Worm (Caenorhabditis elegans): Measurements from ENCODE around the gene ceh-13.
"Not testable (repeated sequence)": the region's sequence is repeated elsewhere in the genome, so short reads cannot be mapped to it uniquely, and the experiment has no call there.

ceh-13 gene

ce11 chrIII:7582885-7583284 is 27.4 kb downstream of the ceh-13 start, which contains the start of gene R13A5.10:
R13A5.10 (minus strand) TSS chrIII:7582985.
- TF ChIP-seq elt-3 (tag; optimal IDR thresholded peaks at IDR 0.05): no peak
- TF ChIP-seq nhr-2 (tag; optimal IDR thresholded peaks at IDR 0.05): no peak
- TF ChIP-seq cnd-1 (tag; optimal IDR thresholded peaks at IDR 0.05): no peak
- TF ChIP-seq mls-2 (tag; optimal IDR thresholded peaks at IDR 0.05): no peak
- TF ChIP-seq snpc-4 (tag; optimal IDR thresholded peaks at IDR 0.05): no peak
- no peak for TF ChIP-seq flh-1 (GFP tag; optimal IDR thresholded peaks at IDR 0.05)
- no peak for TF ChIP-seq unc-62 (GFP tag; optimal IDR thresholded peaks at IDR 0.05)
- TF ChIP-seq ceh-39 (tag; optimal IDR thresholded peaks at IDR 0.05): no peak
- no peak for TF ChIP-seq lin-32 (GFP tag; optimal IDR thresholded peaks at IDR 0.05)
- TF ChIP-seq sptf-1 (tag; optimal IDR thresholded peaks at IDR 0.05): no peak
- no peak for TF ChIP-seq lsy-2 (tag; optimal IDR thresholded peaks at IDR 0.05)
- no peak for TF ChIP-seq drap-1 (GFP tag; optimal IDR thresholded peaks at IDR 0.05)

- no peak for TF ChIP-seq drap-1 (GFP tag; optimal IDR thresholded peaks at IDR 0.05)
- TF ChIP-seq lsy-2 (tag; optimal IDR thresholded peaks at IDR 0.05): peak; percentile 67
- TF ChIP-seq mep-1 (tag; optimal IDR thresholded peaks at IDR 0.05): peak; percentile 29
Measured at ce11 chrIII:7584131-7584646, 28.7 kb downstream of the ceh-13 start, which contains the start of gene cup-5. cup-5 (plus strand) TSS chrIII:7584181.

- TF ChIP-seq elt-1 (tag; optimal IDR thresholded peaks at IDR 0.05; ENCODE audit: borderline replicate concordance, insufficient read depth): no peak
- TF ChIP-seq mep-1 (tag; optimal IDR thresholded peaks at IDR 0.05): no peak
- no peak for TF ChIP-seq bed-3 (GFP tag; optimal IDR thresholded peaks at IDR 0.05)
- no peak for TF ChIP-seq ces-1 (GFP tag; optimal IDR thresholded peaks at IDR 0.05)
- no peak for TF ChIP-seq unc-39 (tag; optimal IDR thresholded peaks at IDR 0.05)
- TF ChIP-seq mls-2 (tag; optimal IDR thresholded peaks at IDR 0.05): no peak
- TF ChIP-seq M03D4.4 (tag; optimal IDR thresholded peaks at IDR 0.05): no peak
- TF ChIP-seq sptf-1 (tag; optimal IDR thresholded peaks at IDR 0.05): no peak
- TF ChIP-seq ceh-43 (GFP tag; optimal IDR thresholded peaks at IDR 0.05): no peak
- no peak for TF ChIP-seq elt-3 (tag; optimal IDR thresholded peaks at IDR 0.05)
- no peak for TF ChIP-seq ceh-83 (GFP tag; optimal IDR thresholded peaks at IDR 0.05)
- no peak for TF ChIP-seq nhr-12 (tag; optimal IDR thresholded peaks at IDR 0.05)
- no peak for TF ChIP-seq tbx-8 (GFP tag; optimal IDR thresholded peaks at IDR 0.05)
- TF ChIP-seq lsy-2 (tag; optimal IDR thresholded peaks at IDR 0.05): no peak
- no peak for TF ChIP-seq pha-4 (tag; optimal IDR thresholded peaks at IDR 0.05)
Measured at ce11 chrIII:7588214-7588613, 32.8 kb downstream of the ceh-13 start, which contains the start of gene R13A5.15. R13A5.15 (minus strand) TSS chrIII:7588314.

ce11 chrIII:7593285-7593928 is 37.9 kb downstream of the ceh-13 start, which contains the start of gene R13A5.11:
R13A5.11 (minus strand) TSS chrIII:7593335.
- no peak for TF ChIP-seq blmp-1 (tag; optimal IDR thresholded peaks at IDR 0.05)
- peak; percentile 84 for TF ChIP-seq ceh-43 (GFP tag; optimal IDR thresholded peaks at IDR 0.05)

ce11 chrIII:7594482-7594881 is 39.0 kb downstream of the ceh-13 start, which contains the start of gene Y80D4G.2:
Y80D4G.2 (minus strand) TSS chrIII:7594582.
- not testable (repeated sequence) for TF ChIP-seq sem-2 (GFP tag; optimal IDR thresholded peaks at IDR 0.05); drap-1 (GFP tag; optimal IDR thresholded peaks at IDR 0.05); mab-5 (tag; optimal IDR thresholded peaks at IDR 0.05)

All from whole organism, mixed stage, embryonic.